Worm (Caenorhabditis elegans): ENCODE data around the gene pgp-5.
A peak's percentile ranks its signal among the peaks of the same experiment; 100 is the strongest.

Gene pgp-5

DNA sequence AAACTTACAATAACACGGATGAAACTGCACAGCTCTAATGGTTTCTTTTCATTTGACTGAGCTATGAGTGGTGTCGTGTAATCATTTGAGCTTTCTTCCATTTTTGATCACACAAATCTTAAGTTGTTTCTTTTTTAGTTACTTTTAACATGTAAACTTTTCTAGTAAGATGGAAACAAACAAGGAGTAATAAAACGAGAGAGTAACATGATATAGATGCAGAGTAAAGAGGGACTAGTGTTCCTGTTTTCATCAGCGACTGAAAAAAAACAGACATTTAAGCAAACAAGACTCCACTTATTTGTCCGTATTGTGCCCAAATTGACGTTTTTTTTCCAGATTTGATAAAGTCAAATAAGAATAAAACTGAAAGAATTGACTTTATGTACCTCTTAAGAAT, 11.0 kb upstream of the pgp-5 start, which contains the start of gene pgp-7:
TSS of gene pgp-7 (minus strand) at position 101 of the 400 bp plus-strand sequence.
- TF ChIP-seq lir-3 (tag; optimal IDR thresholded peaks at IDR 0.05) (no peak), unc-62 (GFP tag; optimal IDR thresholded peaks at IDR 0.05 in 1 of 2) (peak in 1 of 2 experiments; percentile 20), unc-62 (tag; optimal IDR thresholded peaks at IDR 0.05) (no peak), ctbp-1 (GFP tag; IDR thresholded peaks at IDR 0.05) (no peak), aly-2 (tag; optimal IDR thresholded peaks at IDR 0.05) (no peak), ceh-20 (GFP tag; IDR thresholded peaks at IDR 0.05) (no peak)

DNA sequence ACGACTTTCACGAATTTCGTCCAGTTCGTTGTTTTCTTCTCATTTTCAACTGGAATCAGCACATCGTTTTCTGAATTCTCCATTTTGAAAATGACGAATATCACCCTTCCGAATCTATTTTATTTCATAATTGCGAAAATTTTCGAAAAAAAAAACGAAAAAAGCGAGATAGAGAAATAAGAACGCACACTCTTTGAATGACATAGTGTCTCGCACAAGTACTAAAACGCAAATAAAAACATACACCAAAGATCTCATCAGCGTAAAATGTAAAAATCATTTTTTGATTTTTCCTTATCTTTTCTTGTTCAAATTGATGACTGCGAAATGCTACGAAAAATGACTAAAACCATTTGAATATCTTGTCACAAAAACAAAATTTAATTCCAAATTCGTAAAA, 5.2 kb upstream of the pgp-5 start, which contains the start of gene pgp-8:
TSS of gene pgp-8 (minus strand) at position 101 of the 400 bp plus-strand sequence.
- no peak for TF ChIP-seq nhr-25 (tag; optimal IDR thresholded peaks at IDR 0.05; ENCODE audit: borderline replicate concordance, insufficient read depth)
- TF ChIP-seq egl-27 (tag; optimal IDR thresholded peaks at IDR 0.05): no peak
- no peak for TF ChIP-seq lin-1 (GFP tag; IDR thresholded peaks at IDR 0.05)
- peak; percentile 39 for TF ChIP-seq dmd-6 (GFP tag; IDR thresholded peaks at IDR 0.05)
- no peak for TF ChIP-seq zag-1 (tag; optimal IDR thresholded peaks at IDR 0.05)

DNA sequence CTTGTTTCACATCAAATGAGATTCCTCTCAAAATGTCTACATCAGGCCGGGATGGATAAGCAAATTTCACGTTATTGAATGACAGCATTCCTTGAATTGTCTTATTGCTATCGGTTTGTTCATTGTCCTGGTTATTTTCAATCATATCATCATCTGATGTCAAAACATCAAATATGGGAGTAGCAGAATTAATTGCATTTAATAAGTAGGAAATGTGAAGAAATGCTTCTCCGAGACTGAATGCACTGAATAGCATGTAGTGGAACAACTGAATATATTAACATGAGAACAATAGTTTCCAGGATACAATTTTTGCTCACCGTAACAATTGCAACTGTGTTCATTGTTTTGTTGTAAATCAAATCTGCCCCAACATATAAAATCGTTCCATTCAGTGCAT, 3.5 kb upstream of the pgp-5 start:
- TF ChIP-seq aha-1 (tag) (peak; percentile 96), D1046.2 (GFP tag; IDR thresholded peaks at IDR 0.05) (no peak), spr-1 (tag; optimal IDR thresholded peaks at IDR 0.05) (no peak), unc-62 (GFP tag; optimal IDR thresholded peaks at IDR 0.05 in 1 of 2) (peak in 1 of 2 experiments; percentile 81), unc-62 (tag; optimal IDR thresholded peaks at IDR 0.05) (no peak), madf-5 (GFP tag; IDR thresholded peaks at IDR 0.05) (no peak)

DNA sequence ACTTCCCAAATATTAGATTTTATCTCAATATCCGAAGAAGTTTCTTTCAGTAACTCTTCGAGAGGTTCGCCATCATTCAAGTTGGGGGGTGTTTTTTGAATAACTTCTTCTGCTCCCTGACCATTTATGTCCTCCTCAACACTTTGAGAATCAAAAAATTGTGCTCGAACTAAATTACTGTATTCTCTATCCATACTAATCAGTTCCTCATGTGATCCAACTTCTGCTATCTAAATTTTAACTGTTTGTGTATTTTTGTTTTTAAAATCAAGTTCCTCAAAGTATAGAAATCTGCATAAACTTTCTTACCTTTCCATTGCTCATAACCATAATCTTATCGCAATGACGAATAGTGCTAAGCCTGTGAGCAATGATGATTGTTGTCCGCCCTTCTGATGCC, 2.6 kb upstream of the pgp-5 start:
- peak in 1 of 2 experiments; percentile 98 for TF ChIP-seq unc-62 (GFP tag; optimal IDR thresholded peaks at IDR 0.05 in 1 of 2)
- no peak for TF ChIP-seq unc-62 (tag; optimal IDR thresholded peaks at IDR 0.05)
- TF ChIP-seq zfp-2 (tag; optimal IDR thresholded peaks at IDR 0.05): no peak

DNA sequence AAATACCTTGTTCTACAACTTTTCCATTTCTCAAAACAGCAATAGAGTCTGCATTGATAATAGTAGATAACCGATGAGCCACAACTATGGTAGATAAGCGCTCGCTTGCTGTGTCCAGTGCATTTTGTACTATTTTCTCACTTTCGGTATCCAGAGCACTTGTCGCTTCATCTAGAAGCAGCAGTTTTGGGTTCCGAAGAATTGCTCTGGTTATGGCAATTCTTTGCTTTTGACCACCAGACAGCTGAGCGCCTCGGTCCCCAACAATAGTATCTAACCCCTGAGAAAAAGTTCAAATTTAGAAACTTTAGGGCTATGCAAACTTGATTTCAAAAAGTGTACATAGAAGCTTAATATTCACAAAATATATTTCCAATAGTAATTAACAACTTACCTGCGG, 525 bp upstream of the pgp-5 start:
- TF ChIP-seq aha-1 (tag): peak; percentile 56
- no peak for TF ChIP-seq egl-43 (GFP tag; IDR thresholded peaks at IDR 0.05)
- TF ChIP-seq tag-97 (GFP tag; IDR thresholded peaks at IDR 0.05): 0 out of 2 replicates have a peak, but pooled peaks have one; percentile 52

DNA sequence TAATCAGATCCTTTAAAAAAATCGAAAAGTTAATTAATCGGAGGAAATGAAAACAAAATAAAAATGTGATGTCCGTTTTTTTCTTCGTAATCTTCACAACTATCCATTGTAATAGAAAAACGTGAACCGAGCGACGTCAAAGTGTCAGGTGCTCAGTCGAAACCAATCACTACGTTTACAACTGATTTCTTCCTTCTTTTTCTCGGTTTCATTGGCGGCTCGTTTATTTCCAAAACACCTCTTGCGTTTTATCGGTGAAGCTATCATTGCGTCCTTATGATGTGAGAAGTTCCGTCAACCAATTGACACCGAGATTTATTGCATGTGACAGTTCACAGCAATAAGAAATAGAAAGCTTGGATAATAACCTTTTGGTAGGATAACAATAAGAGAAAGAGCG, 5.8 kb downstream of the pgp-5 start:
- TF ChIP-seq daf-19 (GFP tag; conservative IDR thresholded peaks at IDR 0.05) (no peak), nhr-11 (tag; optimal IDR thresholded peaks at IDR 0.05) (peak; percentile 48), daf-16 (GFP tag; optimal IDR thresholded peaks at IDR 0.05) (peak in 1 of 2 experiments; percentile 84), daf-16 (tag; optimal IDR thresholded peaks at IDR 0.05) (no peak)

DNA sequence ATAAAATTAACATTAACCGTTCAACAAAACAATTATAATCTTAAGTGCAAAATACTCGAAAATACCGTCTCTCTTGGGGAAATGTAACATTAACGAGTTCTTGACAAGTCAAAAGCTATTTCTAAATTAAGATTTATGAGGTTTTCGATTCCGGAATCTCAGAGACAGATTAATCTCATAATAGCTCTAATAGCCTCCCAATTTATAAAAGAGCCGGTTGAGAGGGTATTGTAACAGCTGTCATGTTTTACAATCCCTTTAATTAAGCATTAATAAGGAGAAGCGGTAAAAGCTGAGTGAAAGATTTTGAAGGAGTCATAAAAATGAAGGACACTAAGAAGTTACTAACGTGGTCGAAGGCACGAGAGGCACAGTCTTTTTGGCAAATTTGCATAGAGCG, 7.4 kb downstream of the pgp-5 start:
- TF ChIP-seq nhr-77 (tag; optimal IDR thresholded peaks at IDR 0.05) (no peak), unc-62 (GFP tag; optimal IDR thresholded peaks at IDR 0.05 in 1 of 2) (peak in 1 of 2 experiments; percentile 39), unc-62 (tag; optimal IDR thresholded peaks at IDR 0.05) (no peak), spr-3 (GFP tag; optimal IDR thresholded peaks at IDR 0.05) (no peak)

DNA sequence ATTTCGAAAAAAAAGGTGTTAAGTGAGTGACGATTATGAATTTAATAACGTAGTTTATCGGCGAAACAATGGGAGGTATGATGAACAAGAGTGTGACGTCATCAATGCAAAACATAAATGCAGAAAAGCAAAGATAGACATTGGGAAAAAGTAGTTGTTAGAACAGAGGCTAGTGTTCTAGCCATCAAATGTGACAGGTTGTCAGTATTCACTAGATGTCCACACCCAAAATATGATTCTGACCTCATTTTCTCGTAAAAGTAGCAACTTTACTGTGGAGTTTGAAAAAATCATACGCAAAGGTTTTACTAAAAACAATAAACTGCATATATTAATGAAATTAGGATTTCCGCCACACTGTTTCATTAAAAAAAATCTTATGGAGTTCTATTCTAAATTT, 7.9 kb downstream of the pgp-5 start:
- TF ChIP-seq unc-62 (GFP tag; optimal IDR thresholded peaks at IDR 0.05 in 1 of 2) (peak in 1 of 2 experiments; percentile 96), unc-62 (tag; optimal IDR thresholded peaks at IDR 0.05) (no peak), hif-1 (tag; optimal IDR thresholded peaks at IDR 0.05) (no peak)

DNA sequence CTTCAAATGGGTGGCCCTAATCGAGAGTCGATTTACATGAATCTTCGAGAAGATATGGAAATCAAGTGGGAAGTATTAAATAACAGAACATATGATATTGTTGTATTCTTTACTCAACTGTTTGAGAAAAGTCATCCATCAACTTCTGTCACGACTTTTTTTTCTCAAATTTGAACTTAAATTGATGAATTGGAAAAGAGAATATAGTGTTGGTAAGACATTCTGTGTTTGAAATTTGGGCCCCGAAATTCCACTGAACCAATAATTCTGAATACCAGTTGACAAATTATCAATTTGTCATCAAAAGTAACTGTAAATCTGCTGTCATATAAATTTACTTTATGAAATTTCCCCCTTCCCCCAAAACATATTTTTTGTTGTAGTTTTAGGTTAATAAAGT, 12.2 kb downstream of the pgp-5 start:
- TF ChIP-seq duxl-1 (tag; optimal IDR thresholded peaks at IDR 0.05; ENCODE audit: poor library complexity) (no peak), unc-62 (GFP tag; optimal IDR thresholded peaks at IDR 0.05 in 1 of 2) (peak in 1 of 2 experiments; percentile 86), unc-62 (tag; optimal IDR thresholded peaks at IDR 0.05) (no peak), F37D6.2 (tag; optimal IDR thresholded peaks at IDR 0.05) (no peak), F26F4.8 (GFP tag; conservative IDR thresholded peaks at IDR 0.05) (no peak)

Data from whole organism, L4 larva.